Worm (Caenorhabditis elegans) whole organism, young adult: ENCODE data around the gene F56C3.9.
"Not testable (repeated sequence)": the region's sequence is repeated elsewhere in the genome, so short reads cannot be mapped to it uniquely, and the experiment has no call there.

Source experiments
- C06A6.2 ChIP-seq: fragments of 200-800 bp; sonication (Bioruptor generic); conservative IDR thresholded peaks from 2 replicates; pipeline ENCODE4 v1.3.6; 2022; ENCODE audit warnings: missing genetic modification characterization, missing compliant biosample characterization
- F10E7.11 ChIP-seq: sonication (generic microtip); optimal IDR thresholded peaks from 2 replicates; lab custom pipeline; 2017; ENCODE audit warnings: mild to moderate bottlenecking, missing genetic modification characterization, moderate library complexity, missing compliant biosample characterization
- F39B2.1 ChIP-seq: fragments of 200-800 bp; sonication (Bioruptor generic); IDR thresholded peaks from 2 replicates; pipeline ENCODE4 v1.3.6; 2022; ENCODE audit warnings: missing genetic modification reagents, missing genetic modification characterization, missing compliant biosample characterization
- F57A8.1 ChIP-seq: fragments of 200-800 bp; sonication (Bioruptor generic); optimal IDR thresholded peaks from 2 replicates; lab custom pipeline; 2018; ENCODE audit warnings: mild to moderate bottlenecking, missing genetic modification characterization, moderate library complexity, missing compliant biosample characterization
- T07F8.4 ChIP-seq: sonication (generic microtip); optimal IDR thresholded peaks from 2 replicates; lab custom pipeline; 2016; ENCODE audit warnings: mild to moderate bottlenecking, missing genetic modification characterization, moderate library complexity, missing compliant biosample characterization
- Y53G8AR.9 ChIP-seq: fragments of 200-800 bp; sonication (Bioruptor generic); conservative IDR thresholded peaks from 2 replicates; pipeline ENCODE4 v1.3.6; 2022; ENCODE audit warnings: missing genetic modification reagents, missing genetic modification characterization, missing compliant biosample characterization
- attf-6 ChIP-seq: fragments of 200-800 bp; sonication (Bioruptor generic); IDR thresholded peaks from 2 replicates; pipeline ENCODE4 v1.3.6; 2022; ENCODE audit warnings: missing genetic modification reagents, missing genetic modification characterization, missing compliant biosample characterization
- ceh-40 ChIP-seq: fragments of 200-800 bp; sonication (Bioruptor generic); IDR thresholded peaks from 2 replicates; pipeline ENCODE4 v1.3.6; 2022; ENCODE audit warnings: missing genetic modification characterization, missing compliant biosample characterization
- dox-1 ChIP-seq: fragments of 200-800 bp; sonication (Bioruptor generic); IDR thresholded peaks from 2 replicates; pipeline ENCODE4 v1.3.6; 2022; ENCODE audit warnings: missing genetic modification reagents, missing genetic modification characterization, missing compliant biosample characterization
- fkh-3 ChIP-seq: sonication (generic microtip); optimal IDR thresholded peaks from 2 replicates; lab custom pipeline; 2016; ENCODE audit warnings: mild to moderate bottlenecking, missing genetic modification characterization, missing compliant biosample characterization
- him-1 ChIP-seq: sonication (generic microtip); optimal IDR thresholded peaks from 2 replicates; lab custom pipeline; 2016; ENCODE audit warnings: missing genotype, missing genetic modification reagents, missing genetic modification characterization, missing compliant biosample characterization
- hmg-1.2 ChIP-seq: fragments of 200-800 bp; sonication (Bioruptor generic); IDR thresholded peaks from 2 replicates; pipeline ENCODE4 v1.3.6; 2022; ENCODE audit warnings: missing genetic modification reagents, missing genetic modification characterization, missing compliant biosample characterization
- let-526 ChIP-seq: fragments of 200-800 bp; sonication (Bioruptor generic); IDR thresholded peaks from 2 replicates; pipeline ENCODE4 v1.3.6; 2022; ENCODE audit warnings: missing genetic modification reagents, missing genetic modification characterization, missing compliant biosample characterization
- lin-40 ChIP-seq: sonication (generic microtip); optimal IDR thresholded peaks from 2 replicates; lab custom pipeline; 2016; ENCODE audit warnings: missing genetic modification characterization, mild to moderate bottlenecking, missing compliant biosample characterization, missing genotype, missing genetic modification reagents
- lin-54 ChIP-seq: fragments of 200-800 bp; sonication (Bioruptor generic); optimal IDR thresholded peaks from 2 replicates; lab custom pipeline; 2018; ENCODE audit warnings: mild to moderate bottlenecking, missing genetic modification characterization, missing compliant biosample characterization
- lsy-27 ChIP-seq: sonication (generic microtip); optimal IDR thresholded peaks from 2 replicates; lab custom pipeline; 2017; ENCODE audit warnings: missing genetic modification characterization, mild to moderate bottlenecking, missing compliant biosample characterization, antibody characterized with exemption, missing genotype, borderline replicate concordance; ENCODE audit not compliant: insufficient read depth
- mcd-1 ChIP-seq: fragments of 200-800 bp; sonication (Bioruptor generic); IDR thresholded peaks from 2 replicates; pipeline ENCODE4 v1.3.6; 2022; ENCODE audit warnings: missing genetic modification reagents, missing genetic modification characterization, missing compliant biosample characterization
- mes-4 ChIP-seq: sonication (generic microtip); optimal IDR thresholded peaks from 2 replicates; lab custom pipeline; 2016; ENCODE audit warnings: missing genotype, missing genetic modification characterization, missing compliant biosample characterization
- nfya-1 ChIP-seq: sonication (generic microtip); optimal IDR thresholded peaks from 2 replicates; lab custom pipeline; 2017; ENCODE audit warnings: antibody characterized with exemption, missing compliant biosample characterization, missing genetic modification characterization, borderline replicate concordance; ENCODE audit not compliant: insufficient read depth
- nhr-80 ChIP-seq: sonication (generic microtip); optimal IDR thresholded peaks from 2 replicates; lab custom pipeline; 2016; ENCODE audit warnings: missing genetic modification characterization, missing compliant biosample characterization
- pbrm-1 ChIP-seq: fragments of 200-800 bp; sonication (Bioruptor generic); IDR thresholded peaks from 2 replicates; pipeline ENCODE4 v1.3.6; 2022; ENCODE audit warnings: missing genetic modification reagents, missing genetic modification characterization, missing compliant biosample characterization
- snpc-1.3 ChIP-seq: sonication (generic microtip); optimal IDR thresholded peaks from 2 replicates; lab custom pipeline; 2017; ENCODE audit warnings: missing genetic modification characterization, mild to moderate bottlenecking, missing compliant biosample characterization, antibody characterized with exemption, moderate library complexity, missing genotype, missing genetic modification reagents; ENCODE audit not compliant: insufficient read depth
- somi-1 ChIP-seq: fragments of 200-800 bp; sonication (Bioruptor generic); optimal IDR thresholded peaks from 2 replicates; lab custom pipeline; 2018; ENCODE audit warnings: mild to moderate bottlenecking, missing genetic modification characterization, missing compliant biosample characterization
- sptf-2 ChIP-seq: fragments of 200-800 bp; sonication (Bioruptor generic); optimal IDR thresholded peaks from 2 replicates; lab custom pipeline; 2018; ENCODE audit warnings: mild to moderate bottlenecking, missing genetic modification characterization, missing compliant biosample characterization
- xnd-1 ChIP-seq: sonication (generic microtip); optimal IDR thresholded peaks from 2 replicates; lab custom pipeline; 2016; ENCODE audit warnings: missing genotype, missing genetic modification reagents, missing genetic modification characterization, missing compliant biosample characterization
- zfh-2 ChIP-seq: fragments of 200-800 bp; sonication (Bioruptor generic); conservative IDR thresholded peaks from 2 replicates; pipeline ENCODE4 v1.3.6; 2022; ENCODE audit warnings: missing genetic modification reagents, missing genetic modification characterization, missing compliant biosample characterization
- ztf-3 ChIP-seq: fragments of 200-800 bp; sonication (Bioruptor generic); optimal IDR thresholded peaks from 2 replicates; lab custom pipeline; 2018; ENCODE audit warnings: mild to moderate bottlenecking, missing genetic modification characterization, missing compliant biosample characterization

Gene F56C3.9

ce11 chrX:1430707-1431106 is 36.9 kb upstream of the F56C3.9 start, which contains the start of gene F19G12.1:
Gene F19G12.1 (plus strand): TSS chrX:1431007.
- not testable (repeated sequence) for TF ChIP-seq mes-4; lin-54 (GFP tag; lab: Kevin White, UChicago); attf-6 (GFP tag; lab: Robert Waterston, UW)

- TF ChIP-seq F39B2.1 (no peak), pbrm-1 (GFP tag; lab: Robert Waterston, UW) (no peak), snpc-1.3 (no peak), F57A8.1 (no peak), somi-1 (GFP tag; lab: Kevin White, UChicago) (no peak), sptf-2 (GFP tag; lab: Kevin White, UChicago) (no peak), xnd-1 (tag; lab: Kevin White, UChicago) (no peak), T07F8.4 (tag; lab: Kevin White, UChicago) (no peak), lsy-27 (no peak), lin-40 (tag; lab: Kevin White, UChicago) (no peak), ztf-3 (GFP tag; lab: Kevin White, UChicago) (no peak), fkh-3 (tag; lab: Kevin White, UChicago) (no peak), let-526 (no peak)
- TF ChIP-seq, all 124 proteins: peak for 0
These were observed 32.6 kb upstream of the F56C3.9 start, which contains the start of gene F19G12.11 for ce11 chrX:1426425-1426824. Gene F19G12.11 (minus strand): TSS chrX:1426525.

- 0 out of 2 replicates have a peak, but pooled peaks have one; percentile 8 for TF ChIP-seq zfh-2 (GFP tag; lab: Robert Waterston, UW)
- no peak for TF ChIP-seq C06A6.2 (GFP tag; lab: Robert Waterston, UW)
- TF ChIP-seq, all 124 proteins: peak for 1
These were observed 30.7 kb upstream of the F56C3.9 start, which contains the start of gene F19G12.3 for ce11 chrX:1424509-1424908. Gene F19G12.3 (plus strand): TSS chrX:1424809.

ce11 chrX:1422221-1422620 is 28.4 kb upstream of the F56C3.9 start:
- TF ChIP-seq nhr-80: peak; percentile 51
- TF ChIP-seq mcd-1 (GFP tag; lab: Robert Waterston, UW): 0 out of 2 replicates have a peak, but pooled peaks have one; percentile 13
- peak; percentile 60; the same call in 1 of the 2 replicates for TF ChIP-seq dox-1 (GFP tag; lab: Robert Waterston, UW)

- TF ChIP-seq F10E7.11 (tag; lab: Kevin White, UChicago) (no peak), nhr-80 (peak; percentile 9), mcd-1 (GFP tag; lab: Robert Waterston, UW) (peak; percentile 46), Y53G8AR.9 (GFP tag; lab: Robert Waterston, UW) (no peak)
These were observed 26.7 kb upstream of the F56C3.9 start for ce11 chrX:1420524-1420923.

ce11 chrX:1419163-1419696 is 25.4 kb upstream of the F56C3.9 start, which contains the start of gene F19G12.9:
Gene F19G12.9 (plus strand): TSS chrX:1419213.
- TF ChIP-seq mes-4 (no peak), nfya-1 (tag; lab: Kevin White, UChicago) (no peak), hmg-1.2 (GFP tag; lab: Robert Waterston, UW) (peak; percentile 58), ceh-40 (GFP tag; lab: Robert Waterston, UW) (no peak), him-1 (tag; lab: Kevin White, UChicago) (no peak), nhr-80 (peak; percentile 9), mcd-1 (GFP tag; lab: Robert Waterston, UW) (peak; percentile 84)
- TF ChIP-seq, all 124 proteins: peak for 3
